Worm (Caenorhabditis elegans) whole organism, mixed stage, embryonic: ENCODE data around the gene Y42G9A.1.

Source experiments
- ces-1 ChIP-seq: fragments of 150-350 bp; optimal IDR thresholded peaks from 2 replicates; lab custom pipeline; 2014; ENCODE audit warnings: missing biosample characterization, missing genetic modification reagents, missing genetic modification characterization
- ham-2 ChIP-seq: fragments of 200-800 bp; sonication (Bioruptor generic); optimal IDR thresholded peaks from 2 replicates; lab custom pipeline; 2018; ENCODE audit warnings: mild to moderate bottlenecking, missing genetic modification characterization, missing compliant biosample characterization
- nhr-237 ChIP-seq: fragments of 150-350 bp; optimal IDR thresholded peaks from 2 replicates; lab custom pipeline; 2014; ENCODE audit warnings: missing biosample characterization, missing genetic modification characterization
- sptf-1 ChIP-seq: sonication (generic microtip); optimal IDR thresholded peaks from 2 replicates; lab custom pipeline; 2017; ENCODE audit warnings: mild to moderate bottlenecking, missing genetic modification characterization, moderate library complexity, missing compliant biosample characterization
- unc-39 ChIP-seq: fragments of 150-350 bp; optimal IDR thresholded peaks from 2 replicates; lab custom pipeline; 2014; ENCODE audit warnings: missing biosample characterization, missing genetic modification characterization

ce11 chrIII:6154586-6154985 lies 4.8 kb downstream of the Y42G9A.1 start:
- no peak for TF ChIP-seq unc-39 (tag; lab: Kevin White, UChicago)
- no peak for TF ChIP-seq ces-1 (GFP tag; lab: Kevin White, UChicago)
- TF ChIP-seq ham-2 (GFP tag; lab: Kevin White, UChicago): no peak
- no peak for TF ChIP-seq nhr-237 (tag; lab: Kevin White, UChicago)
- no peak for TF ChIP-seq sptf-1
